Worm (Caenorhabditis elegans) whole organism, L4/young adult: ENCODE data around the gene lin-3.

ENCODE experiments used
- W03F9.2 ChIP-seq: fragments of 150-350 bp; optimal IDR thresholded peaks from 2 replicates; lab custom pipeline; 2014; ENCODE audit warnings: missing biosample characterization, missing genetic modification characterization
- dao-5 ChIP-seq: sonication (generic microtip); optimal IDR thresholded peaks from 2 replicates; lab custom pipeline; 2016; ENCODE audit warnings: missing genotype, missing genetic modification characterization, moderate library complexity, missing compliant biosample characterization
- him-1 ChIP-seq: sonication (generic microtip); optimal IDR thresholded peaks from 2 replicates; lab custom pipeline; 2016; ENCODE audit warnings: missing genotype, missing genetic modification reagents, missing genetic modification characterization, missing compliant biosample characterization

DNA sequence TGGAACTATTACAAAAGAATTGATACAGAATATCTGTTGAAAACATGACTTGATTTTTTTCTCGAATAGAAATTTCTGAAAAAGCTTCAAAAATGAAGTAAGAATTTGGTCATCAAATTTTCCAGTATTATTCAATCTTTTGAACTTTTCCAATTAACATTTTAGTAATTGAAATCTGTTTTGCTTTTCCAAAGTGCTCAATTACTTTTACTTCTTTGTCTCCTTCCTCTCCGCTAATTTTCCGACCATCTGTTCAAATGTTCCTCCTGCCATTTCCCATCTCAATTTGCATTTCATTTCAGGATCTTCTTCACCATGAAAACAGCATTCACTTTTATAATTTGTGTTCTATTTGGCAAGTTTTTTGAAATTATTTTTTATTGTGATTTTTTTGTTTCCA is 5.2 kb upstream of the lin-3 start, which contains the start of gene F36H1.11:
- TF ChIP-seq him-1: no peak
- no peak for TF ChIP-seq dao-5 (tag; lab: Kevin White, UChicago)
- no peak for TF ChIP-seq W03F9.2 (tag; lab: Kevin White, UChicago)
